Worm (Caenorhabditis elegans): Measurements from ENCODE around the gene Y56A3A.22.

The Y56A3A.22 gene

DNA sequence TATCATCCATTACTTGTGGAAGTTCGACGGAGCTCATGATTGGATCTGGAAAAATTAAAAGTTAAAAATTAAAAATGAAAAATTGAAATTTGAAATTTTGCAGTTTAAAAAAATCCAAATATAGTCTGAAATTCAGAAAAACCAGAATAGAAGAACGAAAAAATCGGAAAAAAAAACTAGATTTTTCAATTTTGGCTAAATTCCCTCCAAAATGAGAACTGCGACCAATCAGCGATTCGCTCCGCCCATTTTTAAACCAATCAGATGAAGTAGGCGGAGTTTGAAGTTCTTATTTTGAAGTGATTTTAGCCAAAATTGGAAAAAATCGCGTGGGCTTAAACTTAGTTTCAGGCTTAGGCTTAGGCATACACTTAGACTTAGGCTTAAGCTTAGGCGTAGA, 25.5 kb downstream of the Y56A3A.22 start, which contains the start of gene Y56A3A.7:
Gene Y56A3A.7, minus strand, starts transcription at position 47 of the 400 bp plus-strand sequence.
- TF ChIP-seq ztf-1 (GFP tag; conservative IDR thresholded peaks at IDR 0.05): no peak
- TF ChIP-seq skn-1 (tag; optimal IDR thresholded peaks at IDR 0.05): no peak
- no peak for TF ChIP-seq snpc-4 (tag; optimal IDR thresholded peaks at IDR 0.05)
- no peak for TF ChIP-seq lin-39 (tag; optimal IDR thresholded peaks at IDR 0.05)
- no peak for TF ChIP-seq crh-2 (tag; optimal IDR thresholded peaks at IDR 0.05)
- TF ChIP-seq aly-2 (tag; optimal IDR thresholded peaks at IDR 0.05): no peak
- no peak for TF ChIP-seq elt-1 (tag; optimal IDR thresholded peaks at IDR 0.05)
- no peak for TF ChIP-seq dmd-4 (tag; optimal IDR thresholded peaks at IDR 0.05)
- TF ChIP-seq nhr-12 (tag; optimal IDR thresholded peaks at IDR 0.05): no peak
- TF ChIP-seq sma-9 (GFP tag; optimal IDR thresholded peaks at IDR 0.05): no peak
- TF ChIP-seq sma-9 (tag; optimal IDR thresholded peaks at IDR 0.05): no peak
- no peak for TF ChIP-seq fos-1 (tag; optimal IDR thresholded peaks at IDR 0.05)

DNA sequence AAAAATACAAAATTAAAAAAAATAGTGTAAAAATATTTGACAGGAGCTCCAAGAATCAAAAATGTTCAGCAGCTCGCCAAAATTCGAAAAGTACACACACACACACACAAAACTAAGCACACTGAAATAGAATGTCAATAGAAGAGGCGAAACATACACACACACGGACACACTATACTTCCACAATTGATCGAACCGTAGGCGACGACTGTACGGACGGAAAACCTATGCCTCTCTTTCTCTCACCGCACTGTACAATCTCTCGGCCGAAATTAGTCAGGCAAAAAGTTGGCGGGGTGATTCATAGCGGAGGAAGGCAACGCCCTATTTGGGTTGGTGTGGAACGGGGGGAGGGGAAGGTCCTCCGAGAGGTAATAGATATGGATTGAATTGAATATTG, 26.0 kb downstream of the Y56A3A.22 start:
- no peak for TF ChIP-seq R02D3.7 (tag; optimal IDR thresholded peaks at IDR 0.05)
- peak; percentile 97 for TF ChIP-seq fos-1 (tag; optimal IDR thresholded peaks at IDR 0.05)
- peak; percentile 52 for TF ChIP-seq nhr-129 (tag; optimal IDR thresholded peaks at IDR 0.05)

DNA sequence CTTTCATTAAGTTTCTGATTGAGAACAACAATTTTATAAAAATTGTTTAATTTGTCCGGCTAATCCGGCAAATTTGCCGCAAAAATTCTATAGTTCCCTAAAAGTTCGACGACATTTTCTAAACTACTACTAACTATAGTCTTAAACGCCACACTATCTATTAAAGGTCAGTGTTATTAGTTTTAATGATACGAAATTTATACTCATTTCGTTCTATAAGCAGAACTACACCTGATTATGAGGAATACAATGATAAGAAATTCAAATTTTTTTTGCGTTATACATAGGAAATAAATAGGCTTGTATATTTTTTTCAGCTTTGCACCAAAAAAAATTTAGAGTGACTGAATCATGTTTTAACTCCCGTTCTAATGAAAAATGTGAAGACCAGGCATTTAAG, 26.9 kb downstream of the Y56A3A.22 start:
- TF ChIP-seq nhr-10 (tag; optimal IDR thresholded peaks at IDR 0.05) (no peak), fos-1 (tag; optimal IDR thresholded peaks at IDR 0.05) (peak; percentile 73), lin-39 (tag; optimal IDR thresholded peaks at IDR 0.05) (no peak)

DNA sequence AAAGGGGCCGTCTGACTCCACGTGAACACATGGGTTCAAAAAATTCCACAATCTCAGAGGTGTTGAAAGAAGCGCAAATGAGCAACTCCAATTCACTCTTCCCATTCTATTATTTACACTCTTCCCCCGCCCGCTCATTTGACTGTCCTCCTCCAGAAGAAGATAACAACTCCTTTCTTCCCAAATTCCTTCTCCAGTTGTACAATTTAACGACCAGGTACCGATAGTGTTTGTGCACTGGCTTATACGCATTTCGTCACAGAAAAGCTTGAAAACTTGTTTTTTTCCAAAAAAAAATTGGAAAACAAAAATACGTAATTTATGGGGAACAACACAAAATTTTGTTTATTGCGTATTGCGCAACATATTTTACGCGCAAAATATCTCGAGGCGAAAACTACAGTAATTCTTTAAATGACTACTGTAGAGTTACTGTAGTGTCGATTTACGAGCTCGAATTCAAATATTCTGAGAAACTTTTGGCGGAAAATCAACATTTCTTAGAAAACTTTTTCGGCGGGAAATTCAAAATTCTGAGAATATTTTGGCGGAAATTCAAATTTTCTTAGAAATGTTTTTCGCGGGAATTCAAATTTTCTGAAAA, 27.9 kb downstream of the Y56A3A.22 start:
- TF ChIP-seq ZK546.5 (tag; optimal IDR thresholded peaks at IDR 0.05) (no peak), fos-1 (tag; optimal IDR thresholded peaks at IDR 0.05) (peak; percentile 56)

DNA sequence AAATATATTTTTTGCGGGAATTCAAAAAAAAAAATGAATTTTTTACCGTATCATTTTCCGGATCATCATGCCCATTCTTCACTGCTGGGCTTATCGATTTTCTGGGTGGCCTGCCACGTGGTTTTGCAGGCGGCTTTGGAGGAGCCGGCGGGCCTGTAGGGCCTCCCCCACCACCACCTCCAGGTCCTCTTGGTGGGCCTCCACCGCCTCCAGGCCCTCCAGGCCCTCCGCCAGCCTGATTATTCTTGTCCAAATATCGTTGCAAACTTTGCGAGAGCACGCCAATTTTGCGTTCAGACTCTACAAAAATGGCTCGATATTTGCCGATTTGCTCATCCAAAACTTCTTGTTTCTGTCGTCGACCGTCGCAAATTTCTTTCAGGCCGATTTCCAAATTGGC, 29.6 kb downstream of the Y56A3A.22 start:
- no peak for TF ChIP-seq nhr-11 (tag; optimal IDR thresholded peaks at IDR 0.05)
- TF ChIP-seq Y55F3AM.14 (GFP tag; optimal IDR thresholded peaks at IDR 0.05): no peak
- TF ChIP-seq nhr-237 (tag; optimal IDR thresholded peaks at IDR 0.05): no peak
- no peak for TF ChIP-seq alr-1 (tag; optimal IDR thresholded peaks at IDR 0.05)
- no peak for TF ChIP-seq elt-1 (tag; optimal IDR thresholded peaks at IDR 0.05)
- no peak for TF ChIP-seq skn-1 (tag; optimal IDR thresholded peaks at IDR 0.05)
- no peak for TF ChIP-seq zag-1 (tag; optimal IDR thresholded peaks at IDR 0.05)
- no peak for TF ChIP-seq mbf-1 (tag; optimal IDR thresholded peaks at IDR 0.05)
- no peak for TF ChIP-seq fos-1 (tag; optimal IDR thresholded peaks at IDR 0.05)
- no peak for TF ChIP-seq nhr-77 (tag; optimal IDR thresholded peaks at IDR 0.05)
- TF ChIP-seq lin-13 (GFP tag; optimal IDR thresholded peaks at IDR 0.05): no peak
- no peak for TF ChIP-seq elt-3 (tag; optimal IDR thresholded peaks at IDR 0.05)
- no peak for TF ChIP-seq ama-1 (optimal IDR thresholded peaks at IDR 0.05)
- TF ChIP-seq R02D3.7 (tag; optimal IDR thresholded peaks at IDR 0.05): no peak
- TF ChIP-seq F13H6.1 (tag; optimal IDR thresholded peaks at IDR 0.05): no peak
- no peak for TF ChIP-seq ceh-82 (tag; optimal IDR thresholded peaks at IDR 0.05)
- no peak for TF ChIP-seq ZK546.5 (tag; optimal IDR thresholded peaks at IDR 0.05)

DNA sequence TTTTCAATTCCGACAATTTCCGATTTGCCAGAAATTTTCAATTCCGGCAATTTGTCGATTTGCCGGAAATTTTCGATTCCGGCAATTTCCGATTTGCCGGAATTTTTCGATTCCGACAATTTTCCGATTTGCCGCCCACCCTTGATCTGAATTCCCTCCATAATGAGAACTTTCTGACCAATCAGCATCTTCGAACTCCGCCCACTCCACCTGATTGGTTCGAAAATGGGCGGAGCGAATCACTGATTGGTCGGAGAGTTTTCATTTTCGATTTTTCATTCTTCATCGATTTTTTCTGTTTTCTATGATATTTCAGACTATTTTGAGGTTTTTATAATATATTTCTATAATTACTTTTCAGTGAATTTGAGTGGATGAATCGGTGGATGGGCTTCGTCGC, 32.7 kb downstream of the Y56A3A.22 start:
- no peak for TF ChIP-seq ceh-16 (tag; optimal IDR thresholded peaks at IDR 0.05)
- no peak for TF ChIP-seq unc-62 (GFP tag; optimal IDR thresholded peaks at IDR 0.05)
- TF ChIP-seq sma-9 (GFP tag; optimal IDR thresholded peaks at IDR 0.05): no peak
- no peak for TF ChIP-seq sma-9 (tag; optimal IDR thresholded peaks at IDR 0.05)
- TF ChIP-seq fos-1 (tag; optimal IDR thresholded peaks at IDR 0.05): no peak

DNA sequence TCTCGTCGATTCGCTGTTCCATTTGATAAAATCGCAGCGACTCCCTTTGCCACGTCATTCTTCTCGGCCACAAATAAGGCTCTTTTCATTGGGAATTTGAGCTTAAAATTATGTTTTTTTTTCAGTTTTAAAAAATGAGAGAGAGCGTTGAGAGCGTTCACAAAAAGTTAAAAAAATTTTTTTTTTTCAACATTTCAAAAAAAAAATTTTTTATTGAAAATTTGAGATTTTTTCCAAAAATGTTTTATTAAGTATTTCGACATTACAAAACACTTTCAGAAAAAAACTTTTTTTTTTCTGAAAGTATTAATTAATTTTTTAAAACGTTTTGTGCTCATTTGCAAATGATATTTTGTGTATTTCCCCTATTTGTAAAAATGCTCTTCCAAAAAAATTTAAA, 38.6 kb downstream of the Y56A3A.22 start, which contains the start of gene top-3:
Gene top-3, minus strand, starts transcription at position 101 of the 400 bp plus-strand sequence.
- TF ChIP-seq nhr-237 (tag; optimal IDR thresholded peaks at IDR 0.05) (no peak), zag-1 (tag; optimal IDR thresholded peaks at IDR 0.05) (no peak), ama-1 (optimal IDR thresholded peaks at IDR 0.05) (no peak), lin-13 (GFP tag; optimal IDR thresholded peaks at IDR 0.05) (no peak), ztf-11 (tag; optimal IDR thresholded peaks at IDR 0.05) (no peak)

Measured in whole organism, L2 larva.